5 worm cellular contexts compared by ENCODE assay signal in the genomic region with DNA sequence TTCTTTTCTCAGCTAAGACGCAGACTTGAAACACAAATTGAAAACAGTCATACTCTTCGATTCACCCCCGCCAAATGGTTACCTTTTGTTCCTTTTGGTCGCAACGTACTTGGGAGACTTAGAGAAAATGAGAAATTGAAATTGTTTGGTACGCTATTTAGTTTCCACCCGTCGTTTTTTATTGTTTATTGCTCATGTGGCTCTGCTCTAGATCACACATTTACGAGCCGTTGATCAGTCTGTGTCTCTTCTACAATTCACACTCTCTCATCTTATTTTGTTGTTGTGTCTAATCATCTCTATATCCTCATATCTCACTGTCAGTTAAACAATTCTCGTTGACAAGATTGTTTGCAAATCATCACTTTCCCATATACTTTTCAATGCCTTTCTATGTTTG.
TF ChIP-seq lines count a peak whose summit lies in the region.

No protein-coding gene starts in this region.

TF ChIP-seq in whole organism, L1 larva, 84 proteins besides CTCF, POLR2A, EP300 and RAD21 (continues in another document):
- TF ChIP-seq snpc-4 (tag; optimal IDR thresholded peaks at IDR 0.05; lab: Kevin White, UChicago) (peak; percentile 64), rnt-1 (tag; optimal IDR thresholded peaks at IDR 0.05; lab: Kevin White, UChicago) (peak; percentile 47), efl-1 (optimal IDR thresholded peaks at IDR 0.05; lab: Kevin White, UChicago) (peak; percentile 1 to 17), efl-1 (GFP tag; optimal IDR thresholded peaks at IDR 0.05 in 1 of 2; lab: Kevin White, UChicago) (no peak), dsc-1 (tag; optimal IDR thresholded peaks at IDR 0.05; lab: Kevin White, UChicago) (peak; percentile 50), lin-14 (GFP tag; optimal IDR thresholded peaks at IDR 0.05; lab: Kevin White, UChicago) (peak; percentile 60), dpl-1 (GFP tag; optimal IDR thresholded peaks at IDR 0.05; lab: Kevin White, UChicago) (no peak), ceh-8 (GFP tag; optimal IDR thresholded peaks at IDR 0.05; lab: Kevin White, UChicago) (no peak), pax-3 (tag; optimal IDR thresholded peaks at IDR 0.05; lab: Kevin White, UChicago) (no peak), blmp-1 (tag; optimal IDR thresholded peaks at IDR 0.05; lab: Kevin White, UChicago) (no peak), nhr-237 (tag; optimal IDR thresholded peaks at IDR 0.05; lab: Kevin White, UChicago) (no peak), lsy-2 (tag; optimal IDR thresholded peaks at IDR 0.05; lab: Kevin White, UChicago) (peak in 1 of 2 experiments; percentile 41), nhr-19 (GFP tag; conservative IDR thresholded peaks at IDR 0.05; lab: Robert Waterston, UW) (peak; percentile 15; the same call in 1 of the 2 replicates), unc-62 (GFP tag; optimal IDR thresholded peaks at IDR 0.05; lab: Kevin White, UChicago) (no peak), hpl-2 (GFP tag; optimal IDR thresholded peaks at IDR 0.05; lab: Kevin White, UChicago) (no peak), nhr-71 (tag; optimal IDR thresholded peaks at IDR 0.05; lab: Kevin White, UChicago) (peak; percentile 24), hlh-4 (tag; optimal IDR thresholded peaks at IDR 0.05; lab: Kevin White, UChicago) (no peak)

TF ChIP-seq in whole organism, L2 larva, 48 proteins besides CTCF, POLR2A, EP300 and RAD21:
- TF ChIP-seq lin-39 (tag; optimal IDR thresholded peaks at IDR 0.05; lab: Kevin White, UChicago), result no peak
- TF ChIP-seq peb-1 (tag; optimal IDR thresholded peaks at IDR 0.05; lab: Kevin White, UChicago), result no peak
- no peak for TF ChIP-seq lin-11 (tag; optimal IDR thresholded peaks at IDR 0.05; lab: Kevin White, UChicago)
- no peak for TF ChIP-seq ztf-1 (GFP tag; conservative IDR thresholded peaks at IDR 0.05; lab: Robert Waterston, UW)
- no peak for TF ChIP-seq alr-1 (tag; optimal IDR thresholded peaks at IDR 0.05; lab: Kevin White, UChicago)
- peak; percentile 44 for TF ChIP-seq nhr-129 (tag; optimal IDR thresholded peaks at IDR 0.05; lab: Kevin White, UChicago)
- TF ChIP-seq F13H6.1 (tag; optimal IDR thresholded peaks at IDR 0.05; lab: Kevin White, UChicago), result no peak
- no peak for TF ChIP-seq C34F6.9 (tag; optimal IDR thresholded peaks at IDR 0.05; lab: Kevin White, UChicago)
- no peak for TF ChIP-seq ztf-4 (tag; optimal IDR thresholded peaks at IDR 0.05; lab: Kevin White, UChicago)
- no peak for TF ChIP-seq R02D3.7 (tag; optimal IDR thresholded peaks at IDR 0.05; lab: Kevin White, UChicago)
- no peak for TF ChIP-seq fos-1 (tag; optimal IDR thresholded peaks at IDR 0.05; lab: Kevin White, UChicago)
- peak; percentile 19 for TF ChIP-seq sma-9 (GFP tag; optimal IDR thresholded peaks at IDR 0.05; lab: Kevin White, UChicago)
- no peak for TF ChIP-seq sma-9 (tag; optimal IDR thresholded peaks at IDR 0.05; lab: Kevin White, UChicago)
- TF ChIP-seq aly-2 (tag; optimal IDR thresholded peaks at IDR 0.05; lab: Kevin White, UChicago), result no peak
- no peak for TF ChIP-seq ZK546.5 (tag; optimal IDR thresholded peaks at IDR 0.05; lab: Kevin White, UChicago)

TF ChIP-seq in whole organism, L3 larva, 47 proteins besides CTCF, POLR2A, EP300 and RAD21:
- TF ChIP-seq egl-5 (tag; optimal IDR thresholded peaks at IDR 0.05; lab: Kevin White, UChicago) (peak; percentile 79), ceh-9 (tag; optimal IDR thresholded peaks at IDR 0.05; lab: Kevin White, UChicago) (no peak), pha-4 (tag; optimal IDR thresholded peaks at IDR 0.05; lab: Kevin White, UChicago) (peak; percentile 43), nfya-1 (tag; optimal IDR thresholded peaks at IDR 0.05; lab: Kevin White, UChicago; ENCODE audit: insufficient read depth) (no peak), snpc-4 (tag; optimal IDR thresholded peaks at IDR 0.05; lab: Kevin White, UChicago) (peak; percentile 48), skn-1 (tag; optimal IDR thresholded peaks at IDR 0.05; lab: Kevin White, UChicago) (no peak)

TF ChIP-seq in whole organism, L4 larva, 104 proteins besides CTCF, POLR2A, EP300 and RAD21:
- TF ChIP-seq mdt-29 (GFP tag; IDR thresholded peaks at IDR 0.05; lab: Robert Waterston, UW) (no peak), pqm-1 (tag; optimal IDR thresholded peaks at IDR 0.05; lab: Kevin White, UChicago) (no peak), aha-1 (tag; lab: Kevin White, UChicago) (no peak), hlh-30 (tag; optimal IDR thresholded peaks at IDR 0.05; lab: Kevin White, UChicago; ENCODE audit: insufficient read depth) (peak; percentile 33), mep-1 (tag; optimal IDR thresholded peaks at IDR 0.05; lab: Kevin White, UChicago) (no peak), dmd-6 (GFP tag; IDR thresholded peaks at IDR 0.05; lab: Robert Waterston, UW) (no peak), daf-8 (GFP tag; IDR thresholded peaks at IDR 0.05; lab: Robert Waterston, UW) (no peak), snpc-4 (tag; optimal IDR thresholded peaks at IDR 0.05; lab: Kevin White, UChicago) (no peak), nhr-237 (tag; optimal IDR thresholded peaks at IDR 0.05; lab: Kevin White, UChicago) (no peak), nhr-6 (tag; optimal IDR thresholded peaks at IDR 0.05; lab: Kevin White, UChicago) (peak; percentile 48), daf-16 (GFP tag; optimal IDR thresholded peaks at IDR 0.05; lab: Kevin White, UChicago) (peak in 1 of 2 experiments; percentile 74), daf-16 (tag; optimal IDR thresholded peaks at IDR 0.05; lab: Kevin White, UChicago) (no peak), fos-1 (tag; optimal IDR thresholded peaks at IDR 0.05; lab: Kevin White, UChicago) (no peak), ama-1 (optimal IDR thresholded peaks at IDR 0.05; lab: Kevin White, UChicago) (no peak), lin-39 (tag; optimal IDR thresholded peaks at IDR 0.05; lab: Kevin White, UChicago) (no peak)

TF ChIP-seq in whole organism, young adult, 124 proteins besides CTCF, POLR2A, EP300 and RAD21:
- TF ChIP-seq madf-6 (GFP tag; IDR thresholded peaks at IDR 0.05; lab: Robert Waterston, UW) (peak; percentile 19; the same call in 1 of the 2 replicates), hmg-1.2 (GFP tag; IDR thresholded peaks at IDR 0.05; lab: Robert Waterston, UW) (peak; percentile 46; the same call in 1 of the 2 replicates), lin-54 (GFP tag; optimal IDR thresholded peaks at IDR 0.05; lab: Kevin White, UChicago) (no peak)
